Worm (Caenorhabditis elegans): ENCODE data around the gene srv-13.

The srv-13 gene

DNA sequence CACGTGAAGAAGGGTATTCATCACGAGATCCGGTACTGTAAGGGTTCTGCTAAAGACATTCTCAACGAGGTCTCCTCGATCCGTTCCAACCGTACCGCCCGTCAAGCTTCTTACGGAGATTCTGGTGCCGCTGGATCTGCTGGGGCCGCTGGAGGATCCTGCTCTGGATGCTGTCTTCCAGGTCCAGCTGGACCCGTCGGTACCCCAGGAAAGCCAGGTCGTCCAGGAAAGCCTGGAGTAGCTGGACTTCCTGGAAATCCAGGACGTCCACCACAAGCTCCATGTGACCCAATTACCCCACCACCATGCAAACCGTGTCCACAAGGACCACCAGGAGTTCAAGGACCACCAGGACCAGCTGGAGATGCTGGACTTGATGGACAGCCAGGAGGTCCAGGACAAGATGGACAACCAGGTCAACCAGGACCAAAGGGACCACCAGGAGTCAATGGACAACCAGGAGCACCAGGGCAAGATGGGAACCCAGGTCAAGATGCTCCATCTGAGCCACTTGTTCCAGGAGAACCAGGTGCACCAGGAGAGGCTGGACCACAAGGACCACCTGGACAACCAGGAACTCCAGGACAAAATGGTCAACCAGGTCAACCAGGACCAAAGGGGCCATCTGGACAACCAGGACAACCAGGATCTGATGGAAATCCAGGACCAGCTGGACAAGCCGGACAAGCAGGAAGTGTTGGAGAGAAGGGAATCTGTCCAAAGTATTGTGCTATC is 27.5 kb upstream of the srv-13 start:
- TF ChIP-seq ceh-27 (GFP tag; optimal IDR thresholded peaks at IDR 0.05) = no peak
- TF ChIP-seq sptf-2 (GFP tag; optimal IDR thresholded peaks at IDR 0.05) = no peak
- TF ChIP-seq egrh-3 (GFP tag; IDR thresholded peaks at IDR 0.05) = peak; percentile 61; the same call in 1 of the 2 replicates
- peak; percentile 88 for TF ChIP-seq zfh-2 (GFP tag; conservative IDR thresholded peaks at IDR 0.05)

DNA sequence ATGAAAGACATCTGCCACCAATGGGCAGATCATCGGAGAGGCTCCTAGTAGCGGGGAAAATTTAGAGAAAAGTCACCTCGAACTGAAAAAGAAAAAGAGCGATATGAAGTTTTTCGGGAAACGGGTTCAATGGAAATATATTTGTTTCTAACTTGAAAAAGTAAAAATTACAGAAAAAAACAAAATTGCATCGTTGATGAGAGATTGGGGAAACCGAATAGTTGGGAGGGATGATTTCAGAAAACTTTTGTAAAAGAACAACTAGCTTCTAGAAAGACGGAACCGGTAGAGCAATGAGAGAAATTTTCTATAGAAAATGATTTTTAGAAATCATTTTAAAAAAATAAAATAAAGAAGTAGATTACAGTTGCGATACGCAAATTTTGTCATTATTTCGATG is 26.6 kb upstream of the srv-13 start:
- TF ChIP-seq B0336.3 (GFP tag; IDR thresholded peaks at IDR 0.05) = no peak

DNA sequence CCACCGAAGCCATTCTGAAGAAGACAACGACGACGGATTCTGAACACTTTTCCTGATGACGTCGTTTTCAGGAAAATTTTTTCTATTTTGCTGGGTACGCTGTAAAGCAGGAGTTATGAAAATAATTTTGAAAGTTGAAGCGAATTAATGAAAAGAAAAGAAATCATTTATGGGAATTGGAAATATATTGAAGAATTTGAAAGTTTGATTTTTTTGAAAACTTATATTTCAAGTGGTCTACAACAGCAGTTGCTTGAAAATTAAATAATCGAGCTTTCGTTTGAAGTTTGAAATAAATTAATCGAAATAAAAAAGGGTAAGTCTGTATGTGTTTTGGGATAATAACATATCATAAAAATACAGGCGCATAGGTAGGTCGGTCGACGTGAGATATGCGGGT is 21.0 kb upstream of the srv-13 start, which contains the start of gene shl-1:
TSS of gene shl-1 (minus strand) at position 101 of the 400 bp plus-strand sequence.
- TF ChIP-seq nfya-2 (GFP tag; IDR thresholded peaks at IDR 0.05) (no peak), tlf-1 (GFP tag; optimal IDR thresholded peaks at IDR 0.05) (no peak), nhr-80 (tag; optimal IDR thresholded peaks at IDR 0.05) (no peak), lir-1 (GFP tag; conservative IDR thresholded peaks at IDR 0.05) (no peak)

- TF ChIP-seq F39B2.1 (GFP tag; IDR thresholded peaks at IDR 0.05) (no peak), repo-1 (tag; optimal IDR thresholded peaks at IDR 0.05) (no peak), zim-3 (tag; optimal IDR thresholded peaks at IDR 0.05) (no peak), D2030.7 (GFP tag; IDR thresholded peaks at IDR 0.05) (no peak), efl-1 (GFP tag; optimal IDR thresholded peaks at IDR 0.05) (no peak), F37B4.10 (GFP tag; IDR thresholded peaks at IDR 0.05) (no peak), B0261.1 (tag; optimal IDR thresholded peaks at IDR 0.05) (no peak), nhr-120 (GFP tag; IDR thresholded peaks at IDR 0.05) (no peak), sea-2 (GFP tag; IDR thresholded peaks at IDR 0.05) (no peak), pha-4 (tag; optimal IDR thresholded peaks at IDR 0.05) (no peak), B0019.2 (GFP tag; conservative IDR thresholded peaks at IDR 0.05) (no peak), ceh-100 (GFP tag; IDR thresholded peaks at IDR 0.05) (no peak), F57C9.4 (tag; optimal IDR thresholded peaks at IDR 0.05) (no peak), aptf-3 (GFP tag; IDR thresholded peaks at IDR 0.05) (no peak), Y95B8A.8 (GFP tag; IDR thresholded peaks at IDR 0.05) (no peak), hlh-12 (tag; optimal IDR thresholded peaks at IDR 0.05) (no peak)
These were observed 20.0 kb upstream of the srv-13 start for ce11 chrIV:6385010-6385409.

- no peak for TF ChIP-seq ztf-22 (GFP tag; optimal IDR thresholded peaks at IDR 0.05)
- TF ChIP-seq attf-3 (GFP tag; conservative IDR thresholded peaks at IDR 0.05) = no peak
- TF ChIP-seq let-607 (tag; optimal IDR thresholded peaks at IDR 0.05) = no peak
These were observed 16.4 kb upstream of the srv-13 start for ce11 chrIV:6388550-6388949.

ce11 chrIV:6391566-6391965 is 13.4 kb upstream of the srv-13 start:
- TF ChIP-seq F33H1.4 (GFP tag; IDR thresholded peaks at IDR 0.05) (no peak), bed-2 (GFP tag; IDR thresholded peaks at IDR 0.05) (no peak), egrh-3 (GFP tag; IDR thresholded peaks at IDR 0.05) (no peak), B0019.2 (GFP tag; conservative IDR thresholded peaks at IDR 0.05) (no peak), T26A5.8 (tag; optimal IDR thresholded peaks at IDR 0.05) (no peak), akir-1 (GFP tag; optimal IDR thresholded peaks at IDR 0.05) (no peak)

All from whole organism, young adult.